Fruit fly (Drosophila melanogaster) whole organism, adult: ENCODE data around the gene Obp93a.

Experiments
- CG11617 ChIP-seq: fragments of 200-800 bp; sonication (Bioruptor generic); optimal IDR thresholded peaks from 2 replicates; lab custom pipeline; 2017; ENCODE audit warnings: mild to moderate bottlenecking, missing biosample characterization, missing genetic modification reagents, missing genetic modification characterization
- CG12768 ChIP-seq: fragments of 200-800 bp; sonication (Bioruptor generic); optimal IDR thresholded peaks from 2 replicates; lab custom pipeline; 2017; ENCODE audit warnings: missing biosample characterization, missing genetic modification characterization, mild to moderate bottlenecking, moderate library complexity, missing genetic modification reagents
- CG14711 ChIP-seq: fragments of 200-800 bp; sonication (Bioruptor generic); optimal IDR thresholded peaks from 2 replicates; lab custom pipeline; 2018; ENCODE audit warnings: missing biosample characterization, mild to moderate bottlenecking, missing genetic modification characterization, moderate library complexity
- CG1620 ChIP-seq: fragments of 200-800 bp; sonication (Bioruptor generic); optimal IDR thresholded peaks from 2 replicates; lab custom pipeline; 2016; ENCODE audit warnings: missing biosample characterization, missing genetic modification characterization
- CG33017 ChIP-seq: fragments of 200-800 bp; sonication (Bioruptor generic); optimal IDR thresholded peaks from 2 replicates; lab custom pipeline; 2018; ENCODE audit warnings: missing biosample characterization, mild to moderate bottlenecking, missing genetic modification characterization, moderate library complexity
- CG5204 ChIP-seq: fragments of 200-800 bp; sonication (Bioruptor generic); optimal IDR thresholded peaks from 2 replicates; lab custom pipeline; 2016; ENCODE audit warnings: missing biosample characterization, missing genetic modification characterization
- CG7045 ChIP-seq: fragments of 200-800 bp; sonication (Bioruptor generic); optimal IDR thresholded peaks from 2 replicates; lab custom pipeline; 2017; ENCODE audit warnings: missing biosample characterization, mild to moderate bottlenecking, missing genetic modification characterization
- CG7101 ChIP-seq: fragments of 200-800 bp; sonication (Bioruptor generic); optimal IDR thresholded peaks from 2 replicates; lab custom pipeline; 2018; ENCODE audit warnings: missing biosample characterization, mild to moderate bottlenecking, missing genetic modification characterization, moderate library complexity
- Clk ChIP-seq: fragments of 200-800 bp; sonication (Bioruptor generic); optimal IDR thresholded peaks from 2 replicates; lab custom pipeline; 2017; ENCODE audit warnings: missing biosample characterization, missing genetic modification characterization
- Crg-1 ChIP-seq: fragments of 200-800 bp; sonication (Bioruptor generic); optimal IDR thresholded peaks from 2 replicates; lab custom pipeline; 2016; ENCODE audit warnings: missing biosample characterization, missing genetic modification characterization
- Hr96 ChIP-seq: fragments of 200-800 bp; sonication (Bioruptor generic); optimal IDR thresholded peaks from 2 replicates; lab custom pipeline; 2016; ENCODE audit warnings: missing biosample characterization, missing genetic modification characterization
- Mnt ChIP-seq: fragments of 200-800 bp; sonication (Bioruptor generic); optimal IDR thresholded peaks from 2 replicates; lab custom pipeline; 2016; ENCODE audit warnings: missing biosample characterization, mild to moderate bottlenecking, missing genetic modification characterization
- bab1 ChIP-seq: fragments of 200-800 bp; sonication (Bioruptor generic); optimal IDR thresholded peaks from 3 replicates; lab custom pipeline; 2019; ENCODE audit warnings: missing biosample characterization, mild to moderate bottlenecking, missing genetic modification characterization, moderate library complexity
- cic ChIP-seq: fragments of 200-800 bp; sonication (Bioruptor generic); optimal IDR thresholded peaks from 2 replicates; lab custom pipeline; 2017; ENCODE audit warnings: missing biosample characterization, mild to moderate bottlenecking, missing genetic modification characterization, moderate library complexity
- cnc ChIP-seq, 2 experiments: fragments of >200 bp; optimal IDR thresholded peaks; 2 replicates each; lab custom pipeline; 2017
- kay ChIP-seq: fragments of 200-800 bp; sonication (Bioruptor generic); peaks from one replicate; lab custom pipeline; 2016; ENCODE audit warnings: missing biosample characterization, missing genetic modification characterization, borderline replicate concordance
- ovo ChIP-seq: fragments of 200-800 bp; sonication (Bioruptor generic); optimal IDR thresholded peaks from 2 replicates; lab custom pipeline; 2016; ENCODE audit warnings: missing biosample characterization, missing genetic modification characterization
- pad ChIP-seq: fragments of 200-800 bp; sonication (Bioruptor generic); optimal IDR thresholded peaks from 3 replicates; lab custom pipeline; 2017; ENCODE audit warnings: missing biosample characterization, missing genetic modification characterization, mild to moderate bottlenecking, moderate library complexity, missing genetic modification reagents
- tj ChIP-seq: fragments of 200-800 bp; sonication (Bioruptor generic); optimal IDR thresholded peaks from 3 replicates; lab custom pipeline; 2017; ENCODE audit warnings: missing biosample characterization, mild to moderate bottlenecking, missing genetic modification characterization, moderate library complexity
- toe ChIP-seq: fragments of 200-800 bp; sonication (Bioruptor generic); optimal IDR thresholded peaks from 2 replicates; lab custom pipeline; 2016; ENCODE audit warnings: missing biosample characterization, missing genetic modification characterization

The Obp93a gene

dm6 chr3R:21097631-21098117, 31.8 kb downstream of the Obp93a start, which contains the start of gene RhoGAP93B:
Gene RhoGAP93B (minus strand): TSS chr3R:21097827.
- peak; percentile 91 for TF ChIP-seq Clk
- TF ChIP-seq cic (GFP tag; lab: Kevin White, UChicago), result peak; percentile 78
- TF ChIP-seq cnc (optimal IDR thresholded peaks at IDR 0.05; lab: Kevin White, UChicago), result no peak
- peak; percentile 75 for TF ChIP-seq pad (GFP tag; lab: Kevin White, UChicago)
- TF ChIP-seq tj (GFP tag; lab: Kevin White, UChicago), result peak; percentile 81
- peak; percentile 92 for TF ChIP-seq CG12768 (GFP tag; lab: Kevin White, UChicago)
- peak; percentile 85 for TF ChIP-seq CG1620
- TF ChIP-seq CG33017 (tag; lab: Kevin White, UChicago), result peak; percentile 12
- no peak for TF ChIP-seq Hr96 (GFP tag; lab: Kevin White, UChicago)
- peak; percentile 82 for TF ChIP-seq CG14711
- TF ChIP-seq Mnt (GFP tag; lab: Kevin White, UChicago), result peak; percentile 85
- peak; percentile 86 for TF ChIP-seq CG7101
- peak; percentile 90 for TF ChIP-seq CG7045 (GFP tag; lab: Kevin White, UChicago)
- peak; percentile 92 for TF ChIP-seq CG11617 (GFP tag; lab: Kevin White, UChicago)
- peak; percentile 74 for TF ChIP-seq Crg-1 (GFP tag; lab: Kevin White, UChicago)
- peak; percentile 94 for TF ChIP-seq bab1 (GFP tag; lab: Kevin White, UChicago)
- TF ChIP-seq CG5204 (GFP tag; lab: Kevin White, UChicago), result no peak
- peak; percentile 95 for TF ChIP-seq toe (GFP tag; lab: Kevin White, UChicago)
- no peak for TF ChIP-seq kay (GFP tag; lab: Kevin White, UChicago)
- TF ChIP-seq ovo, result peak; percentile 79

dm6 chr3R:21097160-21097559, 32.4 kb downstream of the Obp93a start:
- no peak for TF ChIP-seq CG5204 (GFP tag; lab: Kevin White, UChicago)
- TF ChIP-seq CG33017 (tag; lab: Kevin White, UChicago), result no peak
- no peak for TF ChIP-seq Mnt (GFP tag; lab: Kevin White, UChicago)

dm6 chr3R:21096532-21097143, 32.9 kb downstream of the Obp93a start:
- TF ChIP-seq Mnt (GFP tag; lab: Kevin White, UChicago) (no peak), cic (GFP tag; lab: Kevin White, UChicago) (no peak), CG33017 (tag; lab: Kevin White, UChicago) (no peak), CG7101 (no peak), tj (GFP tag; lab: Kevin White, UChicago) (no peak), kay (GFP tag; lab: Kevin White, UChicago) (no peak), CG14711 (no peak), CG7045 (GFP tag; lab: Kevin White, UChicago) (no peak), Hr96 (GFP tag; lab: Kevin White, UChicago) (no peak), CG5204 (GFP tag; lab: Kevin White, UChicago) (no peak), CG11617 (GFP tag; lab: Kevin White, UChicago) (no peak)

- TF ChIP-seq CG33017 (tag; lab: Kevin White, UChicago) (no peak), kay (GFP tag; lab: Kevin White, UChicago) (no peak), tj (GFP tag; lab: Kevin White, UChicago) (no peak), ovo (no peak)
These were observed 35.2 kb downstream of the Obp93a start for dm6 chr3R:21094292-21094691.

dm6 chr3R:21092829-21093228, 36.7 kb downstream of the Obp93a start:
- TF ChIP-seq CG12768 (GFP tag; lab: Kevin White, UChicago), result no peak
- TF ChIP-seq cic (GFP tag; lab: Kevin White, UChicago), result no peak
- TF ChIP-seq pad (GFP tag; lab: Kevin White, UChicago), result no peak
- TF ChIP-seq Clk, result no peak
- no peak for TF ChIP-seq CG33017 (tag; lab: Kevin White, UChicago)
- no peak for TF ChIP-seq CG11617 (GFP tag; lab: Kevin White, UChicago)
- TF ChIP-seq kay (GFP tag; lab: Kevin White, UChicago), result no peak
- TF ChIP-seq CG5204 (GFP tag; lab: Kevin White, UChicago), result no peak
- TF ChIP-seq CG7045 (GFP tag; lab: Kevin White, UChicago), result no peak
- TF ChIP-seq Crg-1 (GFP tag; lab: Kevin White, UChicago), result no peak
- TF ChIP-seq CG1620, result no peak
- TF ChIP-seq toe (GFP tag; lab: Kevin White, UChicago), result no peak
- TF ChIP-seq tj (GFP tag; lab: Kevin White, UChicago), result no peak
- TF ChIP-seq CG14711, result no peak

dm6 chr3R:21092036-21092435, 37.5 kb downstream of the Obp93a start:
- TF ChIP-seq kay (GFP tag; lab: Kevin White, UChicago) (no peak), CG7045 (GFP tag; lab: Kevin White, UChicago) (no peak), pad (GFP tag; lab: Kevin White, UChicago) (no peak), CG33017 (tag; lab: Kevin White, UChicago) (no peak), Clk (no peak)

dm6 chr3R:21091500-21091899, 38.0 kb downstream of the Obp93a start:
- TF ChIP-seq CG7045 (GFP tag; lab: Kevin White, UChicago) (no peak), Hr96 (GFP tag; lab: Kevin White, UChicago) (no peak), CG5204 (GFP tag; lab: Kevin White, UChicago) (no peak), CG7101 (no peak), cnc (optimal IDR thresholded peaks at IDR 0.05; lab: Kevin White, UChicago) (no peak), CG12768 (GFP tag; lab: Kevin White, UChicago) (no peak), Clk (no peak)
